Fruit fly (Drosophila melanogaster) whole organism, pupa: ENCODE results near the gene CG14017.

Experiments
- CG10348 ChIP-seq: fragments of 200-800 bp; sonication (Bioruptor generic); IDR thresholded peaks from 2 replicates; pipeline ENCODE4 v1.3.6; 2022; ENCODE audit warnings: missing biosample characterization, missing genetic modification characterization
- CG15710 ChIP-seq: fragments of 200-800 bp; sonication (Bioruptor generic); optimal IDR thresholded peaks from 2 replicates; lab custom pipeline; 2018; ENCODE audit warnings: missing biosample characterization, mild to moderate bottlenecking, missing genetic modification characterization, moderate library complexity
- CG17806 ChIP-seq: fragments of 200-800 bp; sonication (Bioruptor generic); optimal IDR thresholded peaks from 2 replicates; lab custom pipeline; 2018; ENCODE audit warnings: missing biosample characterization, mild to moderate bottlenecking, missing genetic modification characterization, moderate library complexity
- CG4496 ChIP-seq: fragments of 200-800 bp; sonication (Bioruptor generic); IDR thresholded peaks from 3 replicates; pipeline ENCODE4 v1.3.6; 2022; ENCODE audit warnings: missing biosample characterization, missing genetic modification characterization
- EcR ChIP-seq: fragments of 200-800 bp; sonication (Bioruptor generic); optimal IDR thresholded peaks from 3 replicates; lab custom pipeline; 2019; ENCODE audit warnings: missing biosample characterization, missing genetic modification characterization, mild to moderate bottlenecking, moderate library complexity, missing genetic modification reagents
- Ets98B ChIP-seq: fragments of 200-800 bp; sonication (Bioruptor generic); IDR thresholded peaks from 2 replicates; pipeline ENCODE4 v1.3.6; 2022; ENCODE audit warnings: missing biosample characterization, missing genetic modification characterization
- Pif1A ChIP-seq: fragments of 200-800 bp; sonication (Bioruptor generic); optimal IDR thresholded peaks from 3 replicates; lab custom pipeline; 2016; ENCODE audit warnings: missing biosample characterization, missing genetic modification characterization
- Snoo ChIP-seq: fragments of 200-800 bp; sonication (Bioruptor generic); optimal IDR thresholded peaks from 3 replicates; lab custom pipeline; 2017; ENCODE audit warnings: missing biosample characterization, mild to moderate bottlenecking, missing genetic modification characterization, inconsistent platforms
- gl ChIP-seq: fragments of 200-800 bp; sonication (Bioruptor generic); optimal IDR thresholded peaks from 2 replicates; lab custom pipeline; 2018; ENCODE audit warnings: missing biosample characterization, mild to moderate bottlenecking, missing genetic modification characterization

dm6 chr2L:5593839-5594238 lies 40.1 kb downstream of the CG14017 start:
- TF ChIP-seq Pif1A (no peak), CG15710 (tag; lab: Kevin White, UChicago) (no peak), Ets98B (no peak), gl (tag; lab: Kevin White, UChicago) (no peak), Snoo (tag; lab: Kevin White, UChicago) (no peak), CG17806 (no peak), EcR (GFP tag; lab: Kevin White, UChicago) (no peak), CG10348 (GFP tag; lab: Robert Waterston, UW) (no peak), CG4496 (GFP tag; lab: Robert Waterston, UW) (no peak)
